Worm (Caenorhabditis elegans) whole organism, young adult: Measurements from ENCODE around the gene abhd-5.1.

Experiments used
- B0035.1 ChIP-seq: sonication (generic microtip); optimal IDR thresholded peaks from 2 replicates; lab custom pipeline; 2016; ENCODE audit warnings: missing genetic modification characterization, mild to moderate bottlenecking, missing compliant biosample characterization, missing genotype, missing genetic modification reagents
- C06A6.2 ChIP-seq: fragments of 200-800 bp; sonication (Bioruptor generic); conservative IDR thresholded peaks from 2 replicates; pipeline ENCODE4 v1.3.6; 2022; ENCODE audit warnings: missing genetic modification characterization, missing compliant biosample characterization
- F52B5.7 ChIP-seq: sonication (generic microtip); optimal IDR thresholded peaks from 2 replicates; lab custom pipeline; 2016; ENCODE audit warnings: mild to moderate bottlenecking, missing genetic modification characterization, missing compliant biosample characterization
- F55B11.4 ChIP-seq: sonication (generic microtip); optimal IDR thresholded peaks from 2 replicates; lab custom pipeline; 2016; ENCODE audit warnings: missing compliant biosample characterization, missing genetic modification characterization, borderline replicate concordance; ENCODE audit not compliant: insufficient read depth
- K12H6.12 ChIP-seq: fragments of 200-800 bp; sonication (Bioruptor generic); optimal IDR thresholded peaks from 2 replicates; lab custom pipeline; 2018; ENCODE audit warnings: mild to moderate bottlenecking, missing genetic modification characterization, missing compliant biosample characterization
- Y56A3A.18 ChIP-seq: fragments of 200-800 bp; sonication (Bioruptor generic); IDR thresholded peaks from 2 replicates; pipeline ENCODE4 v1.3.6; 2022; ENCODE audit warnings: missing genetic modification reagents, missing genetic modification characterization, missing compliant biosample characterization
- Y79H2A.3 ChIP-seq: fragments of 200-800 bp; sonication (Bioruptor generic); conservative IDR thresholded peaks from 2 replicates; pipeline ENCODE4 v1.3.6; 2022; ENCODE audit warnings: missing genetic modification reagents, missing genetic modification characterization, missing compliant biosample characterization
- ZK185.1 ChIP-seq: sonication (generic microtip); optimal IDR thresholded peaks from 2 replicates; lab custom pipeline; 2016; ENCODE audit warnings: mild to moderate bottlenecking, missing genetic modification characterization, missing compliant biosample characterization; ENCODE audit not compliant: poor library complexity, severe bottlenecking
- aptf-3 ChIP-seq: fragments of 200-800 bp; sonication (Bioruptor generic); IDR thresholded peaks from 2 replicates; pipeline ENCODE4 v1.3.6; 2022; ENCODE audit warnings: missing genetic modification characterization, missing compliant biosample characterization
- atf-7 ChIP-seq: sonication (generic microtip); optimal IDR thresholded peaks from 2 replicates; lab custom pipeline; 2017; ENCODE audit warnings: mild to moderate bottlenecking, missing genetic modification characterization, missing compliant biosample characterization
- attf-5 ChIP-seq: fragments of 200-800 bp; sonication (Bioruptor generic); optimal IDR thresholded peaks from 2 replicates; lab custom pipeline; 2018; ENCODE audit warnings: mild to moderate bottlenecking, missing genetic modification characterization, missing compliant biosample characterization
- bed-2 ChIP-seq: fragments of 200-800 bp; sonication (Bioruptor generic); IDR thresholded peaks from 2 replicates; pipeline ENCODE4 v1.3.6; 2022; ENCODE audit warnings: missing genetic modification reagents, missing genetic modification characterization, missing compliant biosample characterization
- ccch-3 ChIP-seq: fragments of 200-800 bp; sonication (Bioruptor generic); optimal IDR thresholded peaks from 2 replicates; lab custom pipeline; 2018; ENCODE audit warnings: mild to moderate bottlenecking, missing genetic modification characterization, missing compliant biosample characterization
- cebp-1 ChIP-seq, 2 experiments: fragments of 200-800 bp in 1 of 2; sonication (Bioruptor generic) in 1 of 2; sonication (generic microtip) in 1 of 2; IDR thresholded peaks in 1 of 2; optimal IDR thresholded peaks in 1 of 2; 2 replicates each; pipeline versions ENCODE4 v1.3.6 to Lab custom; 2017 to 2022; ENCODE audit warnings: missing compliant biosample characterization in 2 of 2, missing genetic modification characterization in 2 of 2, mild to moderate bottlenecking in 1 of 2, missing genetic modification reagents in 1 of 2, moderate library complexity in 1 of 2
- ceh-40 ChIP-seq: fragments of 200-800 bp; sonication (Bioruptor generic); IDR thresholded peaks from 2 replicates; pipeline ENCODE4 v1.3.6; 2022; ENCODE audit warnings: missing genetic modification characterization, missing compliant biosample characterization
- dox-1 ChIP-seq: fragments of 200-800 bp; sonication (Bioruptor generic); IDR thresholded peaks from 2 replicates; pipeline ENCODE4 v1.3.6; 2022; ENCODE audit warnings: missing genetic modification reagents, missing genetic modification characterization, missing compliant biosample characterization
- dpl-1 ChIP-seq: fragments of 150-350 bp; optimal IDR thresholded peaks from 2 replicates; lab custom pipeline; 2014; ENCODE audit warnings: missing biosample characterization, missing genetic modification reagents, missing genetic modification characterization
- egl-18 ChIP-seq: fragments of 200-800 bp; sonication (Bioruptor generic); IDR thresholded peaks from 2 replicates; pipeline ENCODE4 v1.3.6; 2022; ENCODE audit warnings: missing genetic modification reagents, missing genetic modification characterization, missing compliant biosample characterization
- fkh-3 ChIP-seq: sonication (generic microtip); optimal IDR thresholded peaks from 2 replicates; lab custom pipeline; 2016; ENCODE audit warnings: mild to moderate bottlenecking, missing genetic modification characterization, missing compliant biosample characterization
- him-1 ChIP-seq: sonication (generic microtip); optimal IDR thresholded peaks from 2 replicates; lab custom pipeline; 2016; ENCODE audit warnings: missing genotype, missing genetic modification reagents, missing genetic modification characterization, missing compliant biosample characterization
- hmg-1.2 ChIP-seq: fragments of 200-800 bp; sonication (Bioruptor generic); IDR thresholded peaks from 2 replicates; pipeline ENCODE4 v1.3.6; 2022; ENCODE audit warnings: missing genetic modification reagents, missing genetic modification characterization, missing compliant biosample characterization
- hrde-1 ChIP-seq: sonication (generic microtip); optimal IDR thresholded peaks from 2 replicates; lab custom pipeline; 2016; ENCODE audit warnings: missing genetic modification characterization, mild to moderate bottlenecking, missing compliant biosample characterization, moderate library complexity, missing genotype, missing genetic modification reagents, borderline replicate concordance
- lag-1 ChIP-seq: fragments of 200-800 bp; sonication (Bioruptor generic); IDR thresholded peaks from 2 replicates; pipeline ENCODE4 v1.3.6; 2022; ENCODE audit warnings: missing genetic modification reagents, missing genetic modification characterization, missing compliant biosample characterization
- let-526 ChIP-seq: fragments of 200-800 bp; sonication (Bioruptor generic); IDR thresholded peaks from 2 replicates; pipeline ENCODE4 v1.3.6; 2022; ENCODE audit warnings: missing genetic modification reagents, missing genetic modification characterization, missing compliant biosample characterization
- lin-35 ChIP-seq, 3 experiments: fragments of 150-350 bp in 2 of 3; sonication (generic microtip) in 1 of 3; optimal IDR thresholded peaks; 2 replicates each; lab custom pipeline; 2014 to 2018; ENCODE audit warnings: missing biosample characterization in 3 of 3, missing genetic modification characterization in 3 of 3, missing genetic modification reagents in 3 of 3
- lin-40 ChIP-seq: sonication (generic microtip); optimal IDR thresholded peaks from 2 replicates; lab custom pipeline; 2016; ENCODE audit warnings: missing genetic modification characterization, mild to moderate bottlenecking, missing compliant biosample characterization, missing genotype, missing genetic modification reagents
- lin-54 ChIP-seq: fragments of 200-800 bp; sonication (Bioruptor generic); optimal IDR thresholded peaks from 2 replicates; lab custom pipeline; 2018; ENCODE audit warnings: mild to moderate bottlenecking, missing genetic modification characterization, missing compliant biosample characterization
- lir-1 ChIP-seq: fragments of 200-800 bp; sonication (Bioruptor generic); conservative IDR thresholded peaks from 2 replicates; pipeline ENCODE4 v1.3.6; 2022; ENCODE audit warnings: missing genetic modification reagents, missing genetic modification characterization, missing compliant biosample characterization
- lsl-1 ChIP-seq: fragments of 200-800 bp; sonication (Bioruptor generic); optimal IDR thresholded peaks from 2 replicates; lab custom pipeline; 2018; ENCODE audit warnings: mild to moderate bottlenecking, missing genetic modification characterization, moderate library complexity, missing compliant biosample characterization
- lsy-27 ChIP-seq: sonication (generic microtip); optimal IDR thresholded peaks from 2 replicates; lab custom pipeline; 2017; ENCODE audit warnings: missing genetic modification characterization, mild to moderate bottlenecking, missing compliant biosample characterization, antibody characterized with exemption, missing genotype, borderline replicate concordance; ENCODE audit not compliant: insufficient read depth
- madf-3 ChIP-seq: fragments of 200-800 bp; sonication (Bioruptor generic); IDR thresholded peaks from 2 replicates; pipeline ENCODE4 v1.3.6; 2022; ENCODE audit warnings: missing genetic modification reagents, missing genetic modification characterization, missing compliant biosample characterization
- nhr-27 ChIP-seq: fragments of 200-800 bp; sonication (Bioruptor generic); optimal IDR thresholded peaks from 2 replicates; lab custom pipeline; 2018; ENCODE audit warnings: mild to moderate bottlenecking, missing genetic modification characterization, moderate library complexity, missing compliant biosample characterization
- nhr-80 ChIP-seq: sonication (generic microtip); optimal IDR thresholded peaks from 2 replicates; lab custom pipeline; 2016; ENCODE audit warnings: missing genetic modification characterization, missing compliant biosample characterization
- rcor-1 ChIP-seq: fragments of 200-800 bp; sonication (Bioruptor generic); IDR thresholded peaks from 2 replicates; pipeline ENCODE4 v1.3.6; 2022; ENCODE audit warnings: missing genetic modification reagents, missing genetic modification characterization, missing compliant biosample characterization
- rec-8 ChIP-seq, 2 experiments: sonication (generic microtip); optimal IDR thresholded peaks; 2 replicates each; lab custom pipeline; 2016; ENCODE audit warnings: mild to moderate bottlenecking in 2 of 2, missing genetic modification characterization in 2 of 2, missing genetic modification reagents in 2 of 2, missing genotype in 2 of 2, missing biosample characterization in 1 of 2, missing compliant biosample characterization in 1 of 2, moderate library complexity in 1 of 2
- rpc-1 ChIP-seq, 2 experiments: fragments of 150-350 bp in 1 of 2; sonication (generic microtip) in 1 of 2; optimal IDR thresholded peaks; 2 replicates each; lab custom pipeline; 2014 to 2018; ENCODE audit warnings: missing biosample characterization in 1 of 2, missing genetic modification characterization in 1 of 2, missing genetic modification reagents in 1 of 2, missing genotype in 1 of 2
- snpc-4 ChIP-seq, 5 experiments: fragments of 150-350 bp in 1 of 5; sonication (generic microtip) in 4 of 5; optimal IDR thresholded peaks; 2 replicates each; lab custom pipeline; 2014 to 2018; ENCODE audit warnings: missing genetic modification characterization in 5 of 5, missing biosample characterization in 3 of 5, antibody characterized with exemption in 2 of 5, mild to moderate bottlenecking in 2 of 5, missing compliant biosample characterization in 2 of 5, missing genotype in 2 of 5, moderate library complexity in 2 of 5, missing genetic modification reagents in 1 of 5
- somi-1 ChIP-seq: fragments of 200-800 bp; sonication (Bioruptor generic); optimal IDR thresholded peaks from 2 replicates; lab custom pipeline; 2018; ENCODE audit warnings: mild to moderate bottlenecking, missing genetic modification characterization, missing compliant biosample characterization
- sptf-2 ChIP-seq: fragments of 200-800 bp; sonication (Bioruptor generic); optimal IDR thresholded peaks from 2 replicates; lab custom pipeline; 2018; ENCODE audit warnings: mild to moderate bottlenecking, missing genetic modification characterization, missing compliant biosample characterization
- tlf-1 ChIP-seq: fragments of 200-800 bp; sonication (Bioruptor generic); optimal IDR thresholded peaks from 2 replicates; lab custom pipeline; 2018; ENCODE audit warnings: mild to moderate bottlenecking, missing genetic modification characterization, missing compliant biosample characterization
- ztf-3 ChIP-seq: fragments of 200-800 bp; sonication (Bioruptor generic); optimal IDR thresholded peaks from 2 replicates; lab custom pipeline; 2018; ENCODE audit warnings: mild to moderate bottlenecking, missing genetic modification characterization, missing compliant biosample characterization

Gene abhd-5.1

DNA sequence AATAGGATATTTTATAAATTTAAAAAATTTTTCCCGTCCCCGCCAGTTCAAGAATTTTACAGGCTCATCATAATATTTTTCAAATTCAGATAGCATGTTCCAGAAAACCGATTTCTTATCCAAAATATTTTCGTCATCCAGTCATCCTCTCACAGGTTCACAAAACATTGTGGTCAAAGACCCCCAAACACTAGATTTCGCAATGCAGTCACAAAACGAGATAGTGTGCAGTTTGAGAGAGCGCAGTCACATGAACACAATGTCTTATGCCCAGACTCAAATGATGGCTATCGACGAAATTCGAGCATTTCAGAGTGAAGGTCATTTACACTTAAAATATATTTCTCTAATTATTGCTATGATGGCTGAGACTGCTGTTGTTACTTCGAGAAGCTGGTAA, 2.9 kb upstream of the abhd-5.1 start, which contains the start of gene abhd-5.2:
abhd-5.2 (plus strand) TSS at position 95 of the 400 bp plus-strand sequence.
- peak; percentile 2 for TF ChIP-seq K12H6.12 (tag; lab: Kevin White, UChicago)
- TF ChIP-seq rcor-1 (GFP tag; lab: Robert Waterston, UW): 0 out of 2 replicates have a peak, but pooled peaks have one; percentile 12
- peak; percentile 8 for TF ChIP-seq lin-40
- TF ChIP-seq lag-1: no peak
- TF ChIP-seq ztf-3: no peak
- no peak for TF ChIP-seq lir-1 (GFP tag; lab: Robert Waterston, UW)
- TF ChIP-seq cebp-1 (GFP tag; IDR thresholded peaks at IDR 0.05; lab: Robert Waterston, UW): peak; percentile 99
- TF ChIP-seq cebp-1 (tag; optimal IDR thresholded peaks at IDR 0.05; lab: Kevin White, UChicago): peak; percentile 100
- TF ChIP-seq dox-1 (GFP tag; lab: Robert Waterston, UW): peak; percentile 22; the same call in 1 of the 2 replicates
- TF ChIP-seq attf-5 (GFP tag; lab: Kevin White, UChicago): peak; percentile 67
- TF ChIP-seq ccch-3: no peak
- TF ChIP-seq lin-54 (GFP tag; lab: Kevin White, UChicago): peak; percentile 14
- peak; percentile 70 for TF ChIP-seq nhr-80 (tag; lab: Kevin White, UChicago)
- no peak for TF ChIP-seq dpl-1 (GFP tag; lab: Kevin White, UChicago)
- peak; percentile 81 for TF ChIP-seq hmg-1.2 (GFP tag; lab: Robert Waterston, UW)

DNA sequence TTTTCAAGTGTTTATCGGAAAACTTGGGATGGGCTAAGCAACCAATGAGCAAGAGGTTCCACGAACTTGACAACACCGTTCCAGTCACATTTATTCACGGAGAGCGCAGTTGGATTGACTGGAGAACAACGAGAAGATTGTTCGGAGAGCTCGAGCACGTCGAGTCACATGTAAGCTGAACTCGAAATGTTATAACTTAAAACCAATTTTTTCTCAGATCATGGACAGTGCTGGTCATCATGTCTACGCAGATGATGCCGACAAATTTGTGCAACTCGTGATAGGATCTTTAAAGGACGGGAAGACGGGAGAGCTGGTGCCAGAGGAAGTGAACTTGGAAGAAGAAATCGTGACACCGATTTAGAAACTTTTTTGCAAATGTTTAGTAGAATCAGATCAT, 946 bp upstream of the abhd-5.1 start:
- TF ChIP-seq hrde-1 (no peak), K12H6.12 (tag; lab: Kevin White, UChicago) (no peak), fkh-3 (no peak), sptf-2 (GFP tag; lab: Kevin White, UChicago) (no peak)

DNA sequence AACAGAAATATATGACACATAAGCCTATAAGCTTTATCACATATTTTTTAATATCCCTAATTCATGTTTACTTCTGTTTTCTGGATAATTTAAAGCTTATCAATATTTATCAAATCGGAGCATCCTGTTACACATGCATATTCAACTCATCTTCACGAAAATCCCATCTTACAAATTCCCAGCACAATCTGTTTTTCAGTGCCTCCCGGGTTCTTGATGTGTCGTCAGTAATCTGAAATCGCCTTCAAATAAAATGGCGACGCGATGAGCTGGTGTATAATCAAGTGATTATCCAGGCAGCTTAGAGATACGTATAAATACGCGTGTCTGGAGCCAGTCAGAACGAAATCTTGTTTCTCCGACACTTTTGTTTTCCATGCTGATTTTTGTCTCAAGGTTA, 3.0 kb downstream of the abhd-5.1 start:
- TF ChIP-seq lin-35 (GFP tag; optimal IDR thresholded peaks at IDR 0.05; lab: Kevin White, UChicago) (no peak), bed-2 (GFP tag; lab: Robert Waterston, UW) (no peak), F55B11.4 (tag; lab: Kevin White, UChicago) (no peak), snpc-4 (GFP tag; optimal IDR thresholded peaks at IDR 0.05; lab: Kevin White, UChicago) (no peak), snpc-4 (tag; optimal IDR thresholded peaks at IDR 0.05; lab: Kevin White, UChicago) (no peak), atf-7 (tag; lab: Kevin White, UChicago) (no peak), nhr-27 (no peak), lsl-1 (GFP tag; lab: Kevin White, UChicago) (no peak), attf-5 (GFP tag; lab: Kevin White, UChicago) (no peak), rpc-1 (optimal IDR thresholded peaks at IDR 0.05; lab: Kevin White, UChicago) (no peak), rpc-1 (tag; optimal IDR thresholded peaks at IDR 0.05; lab: Kevin White, UChicago) (no peak), B0035.1 (no peak), Y79H2A.3 (GFP tag; lab: Robert Waterston, UW) (no peak), him-1 (no peak), madf-3 (GFP tag; lab: Robert Waterston, UW) (no peak), ccch-3 (no peak), sptf-2 (GFP tag; lab: Kevin White, UChicago) (no peak), C06A6.2 (no peak), somi-1 (GFP tag; lab: Kevin White, UChicago) (no peak), Y56A3A.18 (GFP tag; lab: Robert Waterston, UW) (no peak)

DNA sequence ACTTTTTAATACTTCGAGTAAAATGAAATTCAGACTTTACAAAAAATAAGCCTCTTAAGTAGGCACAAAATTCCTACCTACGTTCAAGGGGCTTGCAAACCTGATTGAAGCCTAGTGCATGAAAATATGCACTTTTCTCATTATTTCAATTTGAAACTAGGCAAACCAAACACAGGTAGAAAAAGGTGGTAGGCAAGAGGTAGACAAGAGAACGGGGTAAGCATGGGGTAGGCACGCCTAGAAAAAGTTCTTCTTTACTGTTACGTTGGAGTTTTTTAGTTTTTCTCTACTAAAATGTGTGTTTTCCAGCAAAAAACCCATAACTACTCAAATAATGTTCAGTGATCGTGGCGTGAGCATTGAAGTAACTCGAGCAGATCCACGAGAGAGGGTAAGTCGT, 3.7 kb downstream of the abhd-5.1 start, which contains the start of gene nex-4:
nex-4 (plus strand) TSS at position 301 of the 400 bp plus-strand sequence.
- TF ChIP-seq F52B5.7 (no peak), egl-18 (GFP tag; lab: Robert Waterston, UW) (no peak), lsy-27 (no peak), tlf-1 (GFP tag; lab: Kevin White, UChicago) (no peak), ceh-40 (GFP tag; lab: Robert Waterston, UW) (no peak), let-526 (GFP tag; lab: Robert Waterston, UW) (no peak), lag-1 (no peak), aptf-3 (GFP tag; lab: Robert Waterston, UW) (no peak), ZK185.1 (tag; lab: Kevin White, UChicago) (no peak), ccch-3 (no peak), rec-8 (tag; optimal IDR thresholded peaks at IDR 0.05; lab: Kevin White, UChicago) (no peak)
